Fruit fly (Drosophila melanogaster) whole organism, embryonic: ENCODE measurements around the gene osp.
A peak's percentile ranks its signal among the peaks of the same experiment; 100 is the strongest.

Experiments
- ATbp ChIP-seq: fragments of 200-800 bp; sonication (Bioruptor generic); optimal IDR thresholded peaks from 2 replicates; lab custom pipeline; 2017; ENCODE audit warnings: missing biosample characterization, mild to moderate bottlenecking, missing genetic modification characterization, missing genetic modification reagents
- Blimp-1 ChIP-seq: fragments of 200-800 bp; sonication (Bioruptor generic); optimal IDR thresholded peaks from 3 replicates; lab custom pipeline; 2018; ENCODE audit warnings: missing biosample characterization, missing genetic modification characterization, mild to moderate bottlenecking, moderate library complexity, missing genetic modification reagents
- CG10462 ChIP-seq: fragments of 200-800 bp; sonication (Bioruptor generic); optimal IDR thresholded peaks from 2 replicates; lab custom pipeline; 2016; ENCODE audit warnings: missing biosample characterization, missing genetic modification characterization
- CG11085 ChIP-seq: fragments of 200-800 bp; sonication (Bioruptor generic); IDR thresholded peaks from 2 replicates; pipeline ENCODE4 v1.3.6; 2022; ENCODE audit warnings: missing biosample characterization, missing genetic modification characterization
- CG11398 ChIP-seq: fragments of 200-800 bp; sonication (Bioruptor generic); optimal IDR thresholded peaks from 2 replicates; lab custom pipeline; 2016; ENCODE audit warnings: missing biosample characterization, missing genetic modification characterization
- CG11504 ChIP-seq: fragments of 200-800 bp; sonication (Bioruptor generic); optimal IDR thresholded peaks from 3 replicates; lab custom pipeline; 2019; ENCODE audit warnings: missing biosample characterization, mild to moderate bottlenecking, missing genetic modification characterization, moderate library complexity
- CG11723 ChIP-seq: fragments of 200-800 bp; sonication (Bioruptor generic); optimal IDR thresholded peaks from 2 replicates; lab custom pipeline; 2017; ENCODE audit warnings: missing biosample characterization, mild to moderate bottlenecking, missing genetic modification characterization
- CG12391 ChIP-seq: fragments of 200-800 bp; sonication (Bioruptor generic); optimal IDR thresholded peaks from 3 replicates; lab custom pipeline; 2018; ENCODE audit warnings: missing biosample characterization, mild to moderate bottlenecking, missing genetic modification characterization, moderate library complexity
- CG13287 ChIP-seq: fragments of 200-800 bp; sonication (Bioruptor generic); IDR thresholded peaks from 2 replicates; pipeline ENCODE4 v1.3.6; 2022; ENCODE audit warnings: missing biosample characterization, missing genetic modification characterization; ENCODE audit not compliant: partially characterized antibody
- CG13424 ChIP-seq: fragments of 200-800 bp; sonication (Bioruptor generic); optimal IDR thresholded peaks from 2 replicates; lab custom pipeline; 2019; ENCODE audit warnings: missing biosample characterization, mild to moderate bottlenecking, missing genetic modification characterization, moderate library complexity
- CG1603 ChIP-seq: fragments of 200-800 bp; sonication (Bioruptor generic); optimal IDR thresholded peaks from 2 replicates; lab custom pipeline; 2019; ENCODE audit warnings: missing biosample characterization, mild to moderate bottlenecking, missing genetic modification characterization, moderate library complexity
- CG16863 ChIP-seq: fragments of 200-800 bp; sonication (Bioruptor generic); optimal IDR thresholded peaks from 3 replicates; lab custom pipeline; 2016; ENCODE audit warnings: missing biosample characterization, missing genetic modification characterization
- CG17359 ChIP-seq: fragments of 200-800 bp; sonication (Bioruptor generic); optimal IDR thresholded peaks from 3 replicates; lab custom pipeline; 2018; ENCODE audit warnings: missing biosample characterization, mild to moderate bottlenecking, missing genetic modification characterization, moderate library complexity
- CG17829 ChIP-seq: fragments of 200-800 bp; optimal IDR thresholded peaks from 2 replicates; lab custom pipeline; 2019; ENCODE audit warnings: missing biosample characterization, mild to moderate bottlenecking, missing genetic modification characterization, moderate library complexity
- CG2712 ChIP-seq: fragments of 200-800 bp; optimal IDR thresholded peaks from 3 replicates; lab custom pipeline; 2019; ENCODE audit warnings: missing biosample characterization, mild to moderate bottlenecking, missing genetic modification characterization, moderate library complexity
- CG2889 ChIP-seq: fragments of 200-800 bp; sonication (Bioruptor generic); IDR thresholded peaks from 3 replicates; pipeline ENCODE4 v1.3.6; 2022; ENCODE audit warnings: missing biosample characterization, missing genetic modification characterization
- CG31365 ChIP-seq: fragments of 200-800 bp; sonication (Bioruptor generic); optimal IDR thresholded peaks from 2 replicates; lab custom pipeline; 2018; ENCODE audit warnings: missing biosample characterization, mild to moderate bottlenecking, missing genetic modification characterization
- CG3407 ChIP-seq: fragments of 200-800 bp; sonication (Bioruptor generic); optimal IDR thresholded peaks from 2 replicates; lab custom pipeline; 2018; ENCODE audit warnings: missing biosample characterization, mild to moderate bottlenecking, missing genetic modification characterization
- CG34376 ChIP-seq: fragments of 200-800 bp; sonication (Bioruptor generic); optimal IDR thresholded peaks from 2 replicates; lab custom pipeline; 2018; ENCODE audit warnings: missing biosample characterization, mild to moderate bottlenecking, missing genetic modification characterization
- CG4360 ChIP-seq: fragments of 200-800 bp; sonication (Bioruptor generic); IDR thresholded peaks from 2 replicates; pipeline ENCODE4 v1.3.6; 2022; ENCODE audit warnings: missing biosample characterization, missing genetic modification characterization
- CG7839 ChIP-seq: fragments of 200-800 bp; sonication (Bioruptor generic); optimal IDR thresholded peaks from 3 replicates; lab custom pipeline; 2018; ENCODE audit warnings: missing biosample characterization, mild to moderate bottlenecking, missing genetic modification characterization, moderate library complexity
- CG9727 ChIP-seq: fragments of 200-800 bp; sonication (Bioruptor generic); optimal IDR thresholded peaks from 3 replicates; lab custom pipeline; 2017; ENCODE audit warnings: missing biosample characterization, mild to moderate bottlenecking, missing genetic modification characterization
- Fer3 ChIP-seq: fragments of 200-800 bp; sonication (Bioruptor generic); optimal IDR thresholded peaks from 2 replicates; lab custom pipeline; 2018; ENCODE audit warnings: missing biosample characterization, mild to moderate bottlenecking, missing genetic modification characterization, moderate library complexity
- Hr51 ChIP-seq, 2 experiments: fragments of 200-800 bp; sonication (Bioruptor generic); optimal IDR thresholded peaks; 2 replicates in 1 of 2; 3 replicates in 1 of 2; lab custom pipeline; 2016 to 2018; ENCODE audit warnings: missing biosample characterization in 2 of 2, missing genetic modification characterization in 2 of 2, mild to moderate bottlenecking in 1 of 2, moderate library complexity in 1 of 2
- Max ChIP-seq: fragments of 200-800 bp; sonication (Bioruptor generic); optimal IDR thresholded peaks from 2 replicates; lab custom pipeline; 2016; ENCODE audit warnings: missing biosample characterization, mild to moderate bottlenecking, missing genetic modification characterization
- Nf-YA ChIP-seq: fragments of 200-800 bp; sonication (Bioruptor generic); IDR thresholded peaks from 2 replicates; pipeline ENCODE4 v1.3.6; 2022; ENCODE audit warnings: missing biosample characterization, missing genetic modification characterization
- Usf ChIP-seq: fragments of 200-800 bp; sonication (Bioruptor generic); optimal IDR thresholded peaks from 2 replicates; lab custom pipeline; 2017; ENCODE audit warnings: missing genotype, missing biosample characterization, missing genetic modification characterization
- Vsx1 ChIP-seq: fragments of 200-800 bp; sonication (Bioruptor generic); optimal IDR thresholded peaks from 2 replicates; lab custom pipeline; 2017; ENCODE audit warnings: missing biosample characterization, mild to moderate bottlenecking, missing genetic modification characterization, missing genetic modification reagents
- bbx ChIP-seq: fragments of 200-800 bp; sonication (Bioruptor generic); IDR thresholded peaks from 2 replicates; pipeline ENCODE4 v1.3.6; 2022; ENCODE audit warnings: missing biosample characterization, missing genetic modification characterization; ENCODE audit not compliant: partially characterized antibody
- chn ChIP-seq: fragments of 200-800 bp; sonication (Bioruptor generic); optimal IDR thresholded peaks from 2 replicates; lab custom pipeline; 2016; ENCODE audit warnings: missing biosample characterization, missing genetic modification characterization
- cwo ChIP-seq: fragments of 200-800 bp; sonication (Bioruptor generic); optimal IDR thresholded peaks from 3 replicates; lab custom pipeline; 2017; ENCODE audit warnings: missing biosample characterization, missing genetic modification characterization, mild to moderate bottlenecking, moderate library complexity, missing genetic modification reagents
- dati ChIP-seq: fragments of 200-800 bp; sonication (Bioruptor generic); IDR thresholded peaks from 2 replicates; pipeline ENCODE4 v1.3.6; 2022; ENCODE audit warnings: missing biosample characterization, missing genetic modification characterization
- dimm ChIP-seq: fragments of 200-800 bp; sonication (Bioruptor generic); IDR thresholded peaks from 2 replicates; pipeline ENCODE4 v1.3.6; 2022; ENCODE audit warnings: missing biosample characterization, missing genetic modification characterization
- emc ChIP-seq: fragments of 200-800 bp; sonication (Bioruptor generic); optimal IDR thresholded peaks from 2 replicates; lab custom pipeline; 2016; ENCODE audit warnings: missing biosample characterization, missing genetic modification characterization
- gt ChIP-seq: fragments of 200-800 bp; sonication (Bioruptor generic); IDR thresholded peaks from 2 replicates; pipeline ENCODE4 v1.3.6; 2022; ENCODE audit warnings: missing biosample characterization, missing genetic modification characterization
- hbn ChIP-seq: fragments of 200-800 bp; sonication (Bioruptor generic); IDR thresholded peaks from 2 replicates; pipeline ENCODE4 v1.3.6; 2022; ENCODE audit warnings: missing biosample characterization, missing genetic modification characterization; ENCODE audit not compliant: partially characterized antibody
- insv ChIP-seq, 2 experiments: fragments of 200-800 bp; sonication (Bioruptor generic); optimal IDR thresholded peaks; 3 replicates each; lab custom pipeline; 2016 to 2018; ENCODE audit warnings: missing biosample characterization in 2 of 2, missing genetic modification characterization in 2 of 2
- jing ChIP-seq: fragments of 200-800 bp; sonication (Bioruptor generic); optimal IDR thresholded peaks from 2 replicates; lab custom pipeline; 2018; ENCODE audit warnings: missing biosample characterization, mild to moderate bottlenecking, missing genetic modification characterization
- klu ChIP-seq: fragments of 200-800 bp; sonication (Bioruptor generic); IDR thresholded peaks from 2 replicates; pipeline ENCODE4 v1.3.6; 2022; ENCODE audit warnings: missing biosample characterization, missing genetic modification characterization
- luna ChIP-seq: fragments of 200-800 bp; sonication (Bioruptor generic); optimal IDR thresholded peaks from 2 replicates; lab custom pipeline; 2016; ENCODE audit warnings: missing biosample characterization, missing genetic modification characterization
- repo ChIP-seq: fragments of 200-800 bp; sonication (Bioruptor generic); optimal IDR thresholded peaks from 2 replicates; lab custom pipeline; 2016; ENCODE audit warnings: missing biosample characterization, missing genetic modification characterization
- shn ChIP-seq: fragments of 200-800 bp; sonication (Bioruptor generic); optimal IDR thresholded peaks from 3 replicates; lab custom pipeline; 2016; ENCODE audit warnings: missing biosample characterization, missing genetic modification characterization
- slp2 ChIP-seq: fragments of 200-800 bp; sonication (Bioruptor generic); optimal IDR thresholded peaks from 2 replicates; lab custom pipeline; 2016; ENCODE audit warnings: missing biosample characterization, missing genetic modification characterization
- sob ChIP-seq: fragments of 200-800 bp; sonication (Bioruptor generic); IDR thresholded peaks from 2 replicates; pipeline ENCODE4 v1.3.6; 2022; ENCODE audit warnings: missing biosample characterization, missing genetic modification characterization
- ssp ChIP-seq: fragments of 200-800 bp; sonication (Bioruptor generic); IDR thresholded peaks from 2 replicates; pipeline ENCODE4 v1.3.6; 2022; ENCODE audit warnings: missing biosample characterization, missing genetic modification characterization
- stc ChIP-seq: fragments of 200-800 bp; sonication (Bioruptor generic); IDR thresholded peaks from 2 replicates; pipeline ENCODE4 v1.3.6; 2022; ENCODE audit warnings: missing biosample characterization, missing genetic modification characterization
- tup ChIP-seq: fragments of 200-800 bp; sonication (Bioruptor generic); optimal IDR thresholded peaks from 2 replicates; lab custom pipeline; 2016; ENCODE audit warnings: missing biosample characterization, mild to moderate bottlenecking, missing genetic modification characterization, moderate library complexity
- unpg ChIP-seq: fragments of 200-800 bp; sonication (Bioruptor generic); optimal IDR thresholded peaks from 3 replicates; lab custom pipeline; 2018; ENCODE audit warnings: missing biosample characterization, mild to moderate bottlenecking, missing genetic modification characterization, moderate library complexity
- vvl ChIP-seq: fragments of 200-800 bp; sonication (Bioruptor generic); IDR thresholded peaks from 2 replicates; pipeline ENCODE4 v1.3.6; 2022; ENCODE audit warnings: missing biosample characterization, missing genetic modification characterization
- wdn ChIP-seq: fragments of 200-800 bp; sonication (Bioruptor generic); IDR thresholded peaks from 2 replicates; pipeline ENCODE4 v1.3.6; 2022; ENCODE audit warnings: missing biosample characterization, missing genetic modification characterization

osp gene

DNA sequence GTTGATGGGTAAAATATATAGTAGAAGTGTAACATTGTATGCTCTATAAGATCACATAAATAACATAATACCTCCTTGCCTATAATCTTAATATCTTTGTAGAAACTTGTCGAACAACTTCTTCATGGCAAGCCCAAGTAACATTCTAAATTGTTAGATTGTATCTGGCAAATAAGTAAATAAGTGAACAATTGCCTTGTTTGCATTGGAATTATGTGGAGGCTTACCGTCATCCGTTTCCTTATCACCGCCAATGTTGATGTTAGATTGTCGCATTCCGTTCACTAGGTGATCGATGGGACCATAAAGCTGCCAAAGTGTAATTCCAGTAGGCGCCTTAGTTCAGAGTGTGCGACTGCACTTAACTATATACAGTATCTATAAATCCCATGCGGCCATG is 132.3 kb downstream of the osp start (continued):
- TF ChIP-seq unpg (GFP tag; lab: Kevin White, UChicago) (peak; percentile 78), klu (GFP tag; lab: Robert Waterston, UW) (no peak; the same call in 1 of the 2 replicates), CG3407 (GFP tag; lab: Kevin White, UChicago) (peak; percentile 97), Fer3 (peak; percentile 66), cwo (GFP tag; lab: Kevin White, UChicago) (peak; percentile 23), CG10462 (GFP tag; lab: Kevin White, UChicago) (peak; percentile 91), jing (GFP tag; lab: Kevin White, UChicago) (peak; percentile 29), CG31365 (tag; lab: Kevin White, UChicago) (peak; percentile 57), stc (GFP tag; lab: Robert Waterston, UW) (peak; percentile 67; the same call in 1 of the 2 replicates), ssp (peak; percentile 36; the same call in 1 of the 2 replicates), CG2712 (tag; lab: Kevin White, UChicago) (peak; percentile 75), Vsx1 (peak; percentile 93), CG12391 (tag; lab: Kevin White, UChicago) (peak; percentile 56), CG13287 (GFP tag; lab: Robert Waterston, UW) (no peak), dimm (GFP tag; lab: Robert Waterston, UW) (peak; percentile 23; the same call in 1 of the 2 replicates), Nf-YA (GFP tag; lab: Robert Waterston, UW) (peak; percentile 80), Blimp-1 (GFP tag; lab: Kevin White, UChicago) (peak; percentile 87), insv (GFP tag; optimal IDR thresholded peaks at IDR 0.05; lab: Kevin White, UChicago) (peak; percentile 44 to 54), CG11398 (GFP tag; lab: Kevin White, UChicago) (peak; percentile 94), sob (GFP tag; lab: Robert Waterston, UW) (peak; percentile 82), CG34376 (GFP tag; lab: Kevin White, UChicago) (no peak), ATbp (peak; percentile 96), CG13424 (tag; lab: Kevin White, UChicago) (peak; percentile 69), CG16863 (GFP tag; lab: Kevin White, UChicago) (peak; percentile 87), Usf (GFP tag; lab: Kevin White, UChicago) (peak; percentile 47), repo (GFP tag; lab: Kevin White, UChicago) (peak; percentile 86), CG1603 (tag; lab: Kevin White, UChicago) (peak; percentile 90), CG11723 (peak; percentile 73), CG7839 (peak; percentile 63), gt (no peak), luna (no peak), emc (GFP tag; lab: Kevin White, UChicago) (no peak), dati (GFP tag; lab: Robert Waterston, UW) (no peak), CG2889 (no peak), Hr51 (GFP tag; optimal IDR thresholded peaks at IDR 0.05; lab: Kevin White, UChicago) (peak; percentile 18 to 90), Max (GFP tag; lab: Kevin White, UChicago) (peak; percentile 91), vvl (GFP tag; lab: Robert Waterston, UW) (peak; percentile 73; the same call in 1 of the 2 replicates), chn (peak; percentile 71), CG11504 (tag; lab: Kevin White, UChicago) (peak; percentile 60), CG17829 (tag; lab: Kevin White, UChicago) (peak; percentile 51), CG17359 (peak; percentile 85), bbx (GFP tag; lab: Robert Waterston, UW) (no peak), hbn (GFP tag; lab: Robert Waterston, UW) (no peak), CG11085 (GFP tag; lab: Robert Waterston, UW) (no peak), CG9727 (GFP tag; lab: Kevin White, UChicago) (peak; percentile 96), slp2 (GFP tag; lab: Kevin White, UChicago) (peak; percentile 66), tup (GFP tag; lab: Kevin White, UChicago) (peak; percentile 95), wdn (no peak), shn (peak; percentile 72), CG4360 (peak; percentile 48; the same call in 1 of the 2 replicates)
